Worm (Caenorhabditis elegans): Measurements from ENCODE around the gene W06D11.2.

- TF ChIP-seq pqm-1 (tag; optimal IDR thresholded peaks at IDR 0.05) (no peak), nfya-1 (tag; optimal IDR thresholded peaks at IDR 0.05) (no peak), unc-3 (GFP tag; conservative IDR thresholded peaks at IDR 0.05) (no peak), unc-3 (tag; optimal IDR thresholded peaks at IDR 0.05) (no peak), ama-1 (optimal IDR thresholded peaks at IDR 0.05) (no peak), unc-86 (tag; optimal IDR thresholded peaks at IDR 0.05) (no peak)
Measured at ce11 chrX:12284161-12284560, 12.4 kb downstream of the W06D11.2 start.
